Fruit fly (Drosophila melanogaster): Measurements from ENCODE around the gene CG9257.

CG9257 gene

DNA sequence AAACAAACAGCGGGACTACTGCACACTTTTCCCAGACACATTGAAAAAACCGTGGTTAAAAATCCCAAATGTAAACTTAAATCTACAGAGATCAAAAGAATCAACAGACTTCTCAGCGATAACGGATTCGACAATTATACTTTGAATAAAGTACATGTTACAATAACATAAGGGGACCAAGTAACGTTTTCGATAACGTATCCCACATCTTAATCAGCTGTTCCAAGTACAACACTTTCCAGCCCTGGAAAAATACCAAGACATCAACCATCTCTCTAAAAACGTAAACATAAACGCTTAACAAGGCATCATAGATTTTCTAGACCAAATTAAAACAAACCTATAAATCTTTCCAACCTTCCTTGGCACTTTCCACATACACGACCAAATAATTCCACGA, 51.3 kb downstream of the CG9257 start (continued):
- TF ChIP-seq HmgD (GFP tag; optimal IDR thresholded peaks at IDR 0.05) (no peak), Optix (GFP tag; IDR thresholded peaks at IDR 0.05) (no peak), jigr1 (GFP tag; IDR thresholded peaks at IDR 0.05) (no peak), CG8290 (GFP tag; optimal IDR thresholded peaks at IDR 0.05) (no peak), CG8290 (tag; optimal IDR thresholded peaks at IDR 0.05) (peak in 1 of 2 experiments; percentile 49), CG5953 (GFP tag; IDR thresholded peaks at IDR 0.05) (no peak), Sin3A (optimal IDR thresholded peaks at IDR 0.05) (no peak), Hr51 (GFP tag; optimal IDR thresholded peaks at IDR 0.05) (no peak), CG17361 (GFP tag; IDR thresholded peaks at IDR 0.05) (no peak), CG30403 (GFP tag; optimal IDR thresholded peaks at IDR 0.05) (no peak), CG5180 (GFP tag; optimal IDR thresholded peaks at IDR 0.05) (no peak), peb (GFP tag; IDR thresholded peaks at IDR 0.05) (no peak), Dfd (GFP tag; optimal IDR thresholded peaks at IDR 0.05) (no peak), CG9876 (GFP tag; optimal IDR thresholded peaks at IDR 0.05) (no peak), CG12104 (GFP tag; optimal IDR thresholded peaks at IDR 0.05) (no peak), Chrac-16 (GFP tag; optimal IDR thresholded peaks at IDR 0.05) (no peak), CG17802 (tag; optimal IDR thresholded peaks at IDR 0.05) (no peak), CG11093 (GFP tag; IDR thresholded peaks at IDR 0.05) (no peak), gfzf (GFP tag; optimal IDR thresholded peaks at IDR 0.05) (peak; percentile 55), sima (GFP tag; optimal IDR thresholded peaks at IDR 0.05) (no peak), B-H2 (GFP tag; optimal IDR thresholded peaks at IDR 0.05) (no peak), CG7786 (GFP tag; optimal IDR thresholded peaks at IDR 0.05) (no peak), fd64A (GFP tag; optimal IDR thresholded peaks at IDR 0.05) (no peak), ems (GFP tag; optimal IDR thresholded peaks at IDR 0.05) (no peak), btn (GFP tag; optimal IDR thresholded peaks at IDR 0.05) (no peak), phol (tag; optimal IDR thresholded peaks at IDR 0.05) (peak; percentile 13), CG4707 (GFP tag; optimal IDR thresholded peaks at IDR 0.05) (no peak), p53 (GFP tag; optimal IDR thresholded peaks at IDR 0.05) (no peak), CG1603 (tag; optimal IDR thresholded peaks at IDR 0.05) (peak; percentile 43), E2f1 (GFP tag; IDR thresholded peaks at IDR 0.05) (no peak), Side (GFP tag; optimal IDR thresholded peaks at IDR 0.05) (no peak), Ptx1 (GFP tag; IDR thresholded peaks at IDR 0.05) (no peak), emc (GFP tag; optimal IDR thresholded peaks at IDR 0.05) (no peak), D19A (tag; optimal IDR thresholded peaks at IDR 0.05) (no peak), CG4424 (GFP tag; optimal IDR thresholded peaks at IDR 0.05) (no peak), CrebB (tag; optimal IDR thresholded peaks at IDR 0.05) (no peak), CG11696 (GFP tag; IDR thresholded peaks at IDR 0.05) (no peak), NfI (GFP tag; optimal IDR thresholded peaks at IDR 0.05) (no peak), Asciz (GFP tag; optimal IDR thresholded peaks at IDR 0.05) (no peak), pb (GFP tag; optimal IDR thresholded peaks at IDR 0.05) (no peak), org-1 (GFP tag; optimal IDR thresholded peaks at IDR 0.05) (no peak), bbx (GFP tag; IDR thresholded peaks at IDR 0.05; ENCODE audit: partially characterized antibody) (no peak; the same call in 1 of the 2 replicates), Hand (GFP tag; optimal IDR thresholded peaks at IDR 0.05) (no peak), CG6654 (GFP tag; optimal IDR thresholded peaks at IDR 0.05) (no peak), hth (optimal IDR thresholded peaks at IDR 0.05) (no peak), sim (GFP tag; IDR thresholded peaks at IDR 0.05) (no peak), Ravus (GFP tag; IDR thresholded peaks at IDR 0.05) (no peak), BEAF-32 (GFP tag; optimal IDR thresholded peaks at IDR 0.05) (peak; percentile 29)

Measured in whole organism, embryonic.